Worm (Caenorhabditis elegans) whole organism, early embryonic: Measurements from ENCODE around the gene T13C5.2.

ENCODE experiments used
- B0310.2 ChIP-seq: sonication (generic microtip); optimal IDR thresholded peaks from 2 replicates; lab custom pipeline; 2016; ENCODE audit warnings: mild to moderate bottlenecking, missing genetic modification characterization, missing compliant biosample characterization
- F13C5.2 ChIP-seq: sonication (generic microtip); optimal IDR thresholded peaks from 2 replicates; lab custom pipeline; 2017; ENCODE audit warnings: mild to moderate bottlenecking, missing genetic modification characterization, inconsistent platforms, missing compliant biosample characterization
- aly-1 ChIP-seq: sonication (generic microtip); optimal IDR thresholded peaks from 2 replicates; lab custom pipeline; 2016; ENCODE audit warnings: missing genetic modification characterization, missing compliant biosample characterization
- ama-1 ChIP-seq: fragments of 150-350 bp; optimal IDR thresholded peaks from 2 replicates; lab custom pipeline; 2014
- ceh-13 ChIP-seq: fragments of 200-800 bp; sonication (Bioruptor generic); optimal IDR thresholded peaks from 2 replicates; lab custom pipeline; 2018; ENCODE audit warnings: mild to moderate bottlenecking, missing genetic modification characterization, missing compliant biosample characterization
- ceh-36 ChIP-seq: sonication (generic microtip); optimal IDR thresholded peaks from 2 replicates; lab custom pipeline; 2016; ENCODE audit warnings: missing genetic modification characterization, inconsistent platforms, missing compliant biosample characterization
- ets-7 ChIP-seq: sonication (generic microtip); optimal IDR thresholded peaks from 2 replicates; lab custom pipeline; 2016; ENCODE audit warnings: missing genotype, missing genetic modification characterization, missing compliant biosample characterization
- flt-1 ChIP-seq: fragments of 200-800 bp; sonication (Bioruptor generic); IDR thresholded peaks from 2 replicates; pipeline ENCODE4 v1.3.6; 2022; ENCODE audit warnings: missing genetic modification characterization, missing compliant biosample characterization
- hmbx-1 ChIP-seq: sonication (generic microtip); optimal IDR thresholded peaks from 2 replicates; lab custom pipeline; 2016; ENCODE audit warnings: mild to moderate bottlenecking, missing genetic modification characterization, missing compliant biosample characterization
- hmg-4 ChIP-seq: fragments of 200-800 bp; sonication (Bioruptor generic); optimal IDR thresholded peaks from 2 replicates; lab custom pipeline; 2018; ENCODE audit warnings: mild to moderate bottlenecking, missing genetic modification characterization, missing compliant biosample characterization
- hnd-1 ChIP-seq: sonication (generic microtip); optimal IDR thresholded peaks from 2 replicates; lab custom pipeline; 2016; ENCODE audit warnings: missing genetic modification characterization, missing compliant biosample characterization
- pes-1 ChIP-seq: fragments of 200-800 bp; sonication (Bioruptor generic); IDR thresholded peaks from 2 replicates; pipeline ENCODE4 v1.3.6; 2022; ENCODE audit warnings: missing genetic modification reagents, missing genetic modification characterization, missing compliant biosample characterization
- scrt-1 ChIP-seq: fragments of 200-800 bp; sonication (Bioruptor generic); IDR thresholded peaks from 2 replicates; pipeline ENCODE4 v1.3.6; 2022; ENCODE audit warnings: missing genetic modification characterization, missing compliant biosample characterization
- sea-1 ChIP-seq: fragments of 200-800 bp; sonication (Bioruptor generic); conservative IDR thresholded peaks from 2 replicates; pipeline ENCODE4 v1.3.6; 2022; ENCODE audit warnings: missing genetic modification characterization, missing compliant biosample characterization
- tbx-11 ChIP-seq: fragments of 200-800 bp; sonication (Bioruptor generic); IDR thresholded peaks from 2 replicates; pipeline ENCODE4 v1.3.6; 2022; ENCODE audit warnings: missing genetic modification characterization, missing compliant biosample characterization
- tbx-37 ChIP-seq: fragments of 200-800 bp; sonication (Bioruptor generic); conservative IDR thresholded peaks from 2 replicates; pipeline ENCODE4 v1.3.6; 2022; ENCODE audit warnings: missing genetic modification reagents, missing genetic modification characterization, missing compliant biosample characterization
- tra-4 ChIP-seq: sonication (generic microtip); optimal IDR thresholded peaks from 2 replicates; lab custom pipeline; 2017; ENCODE audit warnings: missing genetic modification characterization, missing compliant biosample characterization

The T13C5.2 gene

ce11 chrX:6184709-6185108 is at the start of gene T13C5.2:
T13C5.2 (plus strand) TSS chrX:6185009.
- TF ChIP-seq ama-1 (lab: Kevin White, UChicago) (no peak), pes-1 (GFP tag; lab: Robert Waterston, UW) (no peak), flt-1 (GFP tag; lab: Robert Waterston, UW) (no peak), ceh-13 (GFP tag; lab: Kevin White, UChicago) (no peak), hmbx-1 (tag; lab: Kevin White, UChicago) (no peak), tbx-11 (GFP tag; lab: Robert Waterston, UW) (no peak), hmg-4 (no peak)

- TF ChIP-seq ama-1 (lab: Kevin White, UChicago) (no peak), ceh-13 (GFP tag; lab: Kevin White, UChicago) (no peak), hmbx-1 (tag; lab: Kevin White, UChicago) (no peak), aly-1 (tag; lab: Kevin White, UChicago) (no peak), flt-1 (GFP tag; lab: Robert Waterston, UW) (no peak), hnd-1 (tag; lab: Kevin White, UChicago) (no peak), F13C5.2 (no peak), tra-4 (no peak), sea-1 (no peak), ceh-36 (tag; lab: Kevin White, UChicago) (no peak), ets-7 (tag; lab: Kevin White, UChicago) (no peak), scrt-1 (GFP tag; lab: Robert Waterston, UW) (no peak), B0310.2 (tag; lab: Kevin White, UChicago) (no peak)
Measured at ce11 chrX:6138243-6138642, 46.6 kb upstream of the T13C5.2 start, which contains the start of gene Y72A10A.1. Y72A10A.1 (minus strand) TSS chrX:6138343.

- TF ChIP-seq aly-1 (tag; lab: Kevin White, UChicago) (no peak), ceh-36 (tag; lab: Kevin White, UChicago) (no peak), tbx-11 (GFP tag; lab: Robert Waterston, UW) (no peak), flt-1 (GFP tag; lab: Robert Waterston, UW) (no peak), F13C5.2 (no peak)
Measured at ce11 chrX:6145921-6146320, 38.9 kb upstream of the T13C5.2 start.

- TF ChIP-seq ceh-36 (tag; lab: Kevin White, UChicago), result no peak
- no peak for TF ChIP-seq pes-1 (GFP tag; lab: Robert Waterston, UW)
- TF ChIP-seq ets-7 (tag; lab: Kevin White, UChicago), result no peak
- no peak for TF ChIP-seq ceh-13 (GFP tag; lab: Kevin White, UChicago)
- no peak for TF ChIP-seq tbx-37 (GFP tag; lab: Robert Waterston, UW)
- TF ChIP-seq scrt-1 (GFP tag; lab: Robert Waterston, UW), result no peak
- no peak for TF ChIP-seq hnd-1 (tag; lab: Kevin White, UChicago)
- TF ChIP-seq sea-1, result no peak
- TF ChIP-seq flt-1 (GFP tag; lab: Robert Waterston, UW), result no peak
- TF ChIP-seq ama-1 (lab: Kevin White, UChicago), result no peak
- no peak for TF ChIP-seq aly-1 (tag; lab: Kevin White, UChicago)
- no peak for TF ChIP-seq hmg-4
- TF ChIP-seq B0310.2 (tag; lab: Kevin White, UChicago), result no peak
- no peak for TF ChIP-seq hmbx-1 (tag; lab: Kevin White, UChicago)
- TF ChIP-seq F13C5.2, result no peak
- TF ChIP-seq tra-4, result no peak
Measured at ce11 chrX:6150449-6150848, 34.4 kb upstream of the T13C5.2 start, which contains the start of gene tag-275. tag-275 (minus strand) TSS chrX:6150549.

- TF ChIP-seq hmg-4, result peak; percentile 43
- TF ChIP-seq ama-1 (lab: Kevin White, UChicago), result no peak
- no peak for TF ChIP-seq aly-1 (tag; lab: Kevin White, UChicago)
- TF ChIP-seq ets-7 (tag; lab: Kevin White, UChicago), result no peak
- no peak for TF ChIP-seq tbx-11 (GFP tag; lab: Robert Waterston, UW)
- no peak for TF ChIP-seq ceh-13 (GFP tag; lab: Kevin White, UChicago)
- no peak for TF ChIP-seq tbx-37 (GFP tag; lab: Robert Waterston, UW)
- TF ChIP-seq ceh-36 (tag; lab: Kevin White, UChicago), result no peak
- TF ChIP-seq B0310.2 (tag; lab: Kevin White, UChicago), result no peak
- TF ChIP-seq sea-1, result 0 out of 2 replicates have a peak, but pooled peaks have one; percentile 28
- no peak for TF ChIP-seq hmbx-1 (tag; lab: Kevin White, UChicago)
- TF ChIP-seq tra-4, result no peak
- no peak for TF ChIP-seq flt-1 (GFP tag; lab: Robert Waterston, UW)
- TF ChIP-seq F13C5.2, result peak; percentile 40
- TF ChIP-seq hnd-1 (tag; lab: Kevin White, UChicago), result no peak
- no peak for TF ChIP-seq pes-1 (GFP tag; lab: Robert Waterston, UW)
- TF ChIP-seq scrt-1 (GFP tag; lab: Robert Waterston, UW), result 0 out of 2 replicates have a peak, but pooled peaks have one; percentile 47
Measured at ce11 chrX:6150949-6151519, 33.8 kb upstream of the T13C5.2 start.

- TF ChIP-seq hmbx-1 (tag; lab: Kevin White, UChicago) (no peak), scrt-1 (GFP tag; lab: Robert Waterston, UW) (no peak), flt-1 (GFP tag; lab: Robert Waterston, UW) (no peak), sea-1 (no peak), aly-1 (tag; lab: Kevin White, UChicago) (no peak), ets-7 (tag; lab: Kevin White, UChicago) (no peak), hnd-1 (tag; lab: Kevin White, UChicago) (no peak), ama-1 (lab: Kevin White, UChicago) (no peak), pes-1 (GFP tag; lab: Robert Waterston, UW) (no peak), ceh-36 (tag; lab: Kevin White, UChicago) (no peak), hmg-4 (no peak), B0310.2 (tag; lab: Kevin White, UChicago) (no peak), ceh-13 (GFP tag; lab: Kevin White, UChicago) (no peak), tbx-11 (GFP tag; lab: Robert Waterston, UW) (no peak), tra-4 (no peak), tbx-37 (GFP tag; lab: Robert Waterston, UW) (no peak), F13C5.2 (no peak)
Measured at ce11 chrX:6155436-6155835, 29.4 kb upstream of the T13C5.2 start.
